Worm (Caenorhabditis elegans): ENCODE results near the gene F49E11.7.

The F49E11.7 gene

DNA sequence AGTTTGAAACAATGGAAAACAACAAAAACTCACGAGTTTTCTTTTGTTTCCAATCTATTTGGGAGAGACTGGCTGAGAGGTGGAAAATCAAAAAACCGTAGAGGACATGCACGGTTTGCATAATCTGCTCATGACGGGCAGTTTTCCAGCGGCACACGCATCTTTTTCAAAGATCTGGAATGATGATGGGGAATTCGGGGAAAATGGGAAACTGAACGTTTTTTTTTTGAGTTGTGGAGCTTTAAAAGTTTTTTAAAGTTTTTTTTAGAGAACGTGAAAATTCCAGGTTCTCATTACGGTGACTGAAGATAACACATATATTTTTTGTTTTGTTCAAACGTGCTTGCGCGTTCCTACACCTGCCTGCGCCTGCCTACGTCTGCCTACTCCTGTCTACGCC lies 24.0 kb downstream of the F49E11.7 start, which contains the start of gene C39E9.7 (continued):
- TF ChIP-seq ZK185.1 (tag; optimal IDR thresholded peaks at IDR 0.05; ENCODE audit: poor library complexity, severe bottlenecking) (no peak), egrh-3 (GFP tag; IDR thresholded peaks at IDR 0.05) (no peak), madf-3 (GFP tag; IDR thresholded peaks at IDR 0.05) (no peak), ztf-6 (GFP tag; IDR thresholded peaks at IDR 0.05) (no peak), somi-1 (GFP tag; optimal IDR thresholded peaks at IDR 0.05) (no peak)

DNA sequence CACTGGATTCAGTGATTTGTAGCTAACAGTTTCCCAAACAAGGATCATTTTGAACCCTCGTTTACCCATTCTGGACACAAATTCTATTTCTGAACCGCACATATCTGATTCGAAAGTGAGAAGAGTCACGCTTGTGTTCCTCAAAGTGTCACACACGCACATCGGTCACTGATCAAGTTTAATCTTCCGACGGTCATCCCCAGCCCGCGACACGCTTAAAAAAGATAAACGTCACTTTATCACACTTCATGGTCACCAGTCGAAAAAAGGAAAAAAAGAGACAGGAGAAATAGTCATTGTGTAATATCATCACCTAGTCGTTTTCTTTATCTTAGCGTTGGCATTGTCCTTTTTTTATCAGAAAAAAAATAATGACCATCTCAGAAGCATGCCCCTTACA lies 25.0 kb downstream of the F49E11.7 start:
- no peak for TF ChIP-seq lag-1 (GFP tag; IDR thresholded peaks at IDR 0.05)
- no peak for TF ChIP-seq snpc-3.4 (tag; optimal IDR thresholded peaks at IDR 0.05)
- no peak for TF ChIP-seq Y53F4B.3 (GFP tag; IDR thresholded peaks at IDR 0.05)
- TF ChIP-seq nfyb-1 (GFP tag; IDR thresholded peaks at IDR 0.05): no peak
- TF ChIP-seq attf-6 (GFP tag; IDR thresholded peaks at IDR 0.05): no peak
- TF ChIP-seq snpc-4 (GFP tag; optimal IDR thresholded peaks at IDR 0.05): no peak
- TF ChIP-seq snpc-4 (tag; optimal IDR thresholded peaks at IDR 0.05): no peak
- no peak for TF ChIP-seq madf-6 (GFP tag; IDR thresholded peaks at IDR 0.05)
- no peak for TF ChIP-seq sptf-2 (GFP tag; optimal IDR thresholded peaks at IDR 0.05)
- TF ChIP-seq rec-8 (tag; optimal IDR thresholded peaks at IDR 0.05): no peak
- no peak for TF ChIP-seq hrde-1 (tag; optimal IDR thresholded peaks at IDR 0.05; ENCODE audit: borderline replicate concordance)
- TF ChIP-seq egl-18 (GFP tag; IDR thresholded peaks at IDR 0.05): no peak
- TF ChIP-seq aptf-3 (GFP tag; IDR thresholded peaks at IDR 0.05): no peak
- no peak for TF ChIP-seq madf-8 (GFP tag; conservative IDR thresholded peaks at IDR 0.05)
- TF ChIP-seq attf-5 (GFP tag; optimal IDR thresholded peaks at IDR 0.05): no peak
- TF ChIP-seq ztf-6 (GFP tag; IDR thresholded peaks at IDR 0.05): no peak
- no peak for TF ChIP-seq C17E4.6 (GFP tag; IDR thresholded peaks at IDR 0.05)
- no peak for TF ChIP-seq akir-1 (GFP tag; optimal IDR thresholded peaks at IDR 0.05)
- no peak for TF ChIP-seq rcor-1 (GFP tag; IDR thresholded peaks at IDR 0.05)
- no peak for TF ChIP-seq F37B4.10 (GFP tag; IDR thresholded peaks at IDR 0.05)
- TF ChIP-seq ztf-18 (tag; optimal IDR thresholded peaks at IDR 0.05): no peak
- no peak for TF ChIP-seq nhr-27 (tag; optimal IDR thresholded peaks at IDR 0.05)
- TF ChIP-seq F23B12.7 (tag; optimal IDR thresholded peaks at IDR 0.05; ENCODE audit: insufficient read depth): no peak
- no peak for TF ChIP-seq let-526 (GFP tag; IDR thresholded peaks at IDR 0.05)
- no peak for TF ChIP-seq hmg-1.2 (GFP tag; IDR thresholded peaks at IDR 0.05)
- no peak for TF ChIP-seq nhr-90 (tag; optimal IDR thresholded peaks at IDR 0.05)
- TF ChIP-seq ceh-100 (GFP tag; IDR thresholded peaks at IDR 0.05): no peak
- peak; percentile 63 for TF ChIP-seq die-1 (tag; optimal IDR thresholded peaks at IDR 0.05)
- peak; percentile 33 for TF ChIP-seq chd-7 (tag; optimal IDR thresholded peaks at IDR 0.05)
- peak; percentile 17 for TF ChIP-seq somi-1 (GFP tag; optimal IDR thresholded peaks at IDR 0.05)
- TF ChIP-seq K11D2.4 (GFP tag; IDR thresholded peaks at IDR 0.05): 0 out of 2 replicates have a peak, but pooled peaks have one; percentile 30
- TF ChIP-seq T26A5.8 (tag; optimal IDR thresholded peaks at IDR 0.05): no peak
- no peak for TF ChIP-seq hlh-26 (GFP tag; conservative IDR thresholded peaks at IDR 0.05)
- TF ChIP-seq ceh-91 (GFP tag; IDR thresholded peaks at IDR 0.05): no peak
- TF ChIP-seq ztf-26 (tag; optimal IDR thresholded peaks at IDR 0.05): peak; percentile 78
- no peak for TF ChIP-seq F22D6.2 (tag; optimal IDR thresholded peaks at IDR 0.05)
- no peak for TF ChIP-seq F52B5.7 (tag; optimal IDR thresholded peaks at IDR 0.05)
- no peak for TF ChIP-seq sdz-38 (tag; optimal IDR thresholded peaks at IDR 0.05)
- peak; percentile 17 for TF ChIP-seq lin-40 (tag; optimal IDR thresholded peaks at IDR 0.05)

Measured in whole organism, young adult.